Fruit fly (Drosophila melanogaster) whole organism, prepupa: Measurements from ENCODE around the gene CG31689.

ENCODE experiments used
- CG15336 ChIP-seq: fragments of 200-800 bp; sonication (Bioruptor generic); IDR thresholded peaks from 2 replicates; pipeline ENCODE4 v1.3.6; 2022; ENCODE audit warnings: missing biosample characterization, missing genetic modification characterization
- CG6276 ChIP-seq: fragments of 200-800 bp; sonication (Bioruptor generic); optimal IDR thresholded peaks from 2 replicates; lab custom pipeline; 2017; ENCODE audit warnings: missing biosample characterization, mild to moderate bottlenecking, missing genetic modification characterization

DNA sequence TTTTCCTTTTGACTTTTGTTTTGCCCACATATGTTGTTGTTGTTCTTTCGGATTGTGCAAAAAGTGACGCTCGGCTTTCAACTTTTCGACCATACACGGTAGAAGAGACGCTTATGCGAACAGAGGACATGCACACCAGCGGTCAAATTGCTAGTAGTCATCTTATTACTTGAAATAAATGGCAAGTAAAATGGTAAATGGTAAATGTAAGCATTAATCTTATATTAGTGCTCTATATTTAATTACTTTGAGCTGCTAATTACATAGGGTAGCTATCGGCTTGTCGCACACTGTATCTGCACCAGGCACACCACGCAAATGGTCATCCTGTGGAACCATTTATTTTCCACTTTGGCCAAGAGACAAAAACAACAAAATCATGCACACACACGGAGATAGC is 4.2 kb upstream of the CG31689 start:
- TF ChIP-seq CG15336 (GFP tag; lab: Robert Waterston, UW) (no peak), CG6276 (GFP tag; lab: Kevin White, UChicago) (no peak)
